Worm (Caenorhabditis elegans) whole organism, late embryonic: Measurements from ENCODE around the gene cal-1.

Experiments used
- ahr-1 ChIP-seq: sonication (generic microtip); optimal IDR thresholded peaks from 2 replicates; lab custom pipeline; 2016; ENCODE audit warnings: missing genetic modification characterization, missing compliant biosample characterization
- ceh-48 ChIP-seq: sonication (generic microtip); optimal IDR thresholded peaks from 2 replicates; lab custom pipeline; 2016; ENCODE audit warnings: missing genetic modification characterization, inconsistent platforms, missing compliant biosample characterization
- che-1 ChIP-seq: sonication (generic microtip); optimal IDR thresholded peaks from 2 replicates; lab custom pipeline; 2016; ENCODE audit warnings: mild to moderate bottlenecking, missing genetic modification characterization, missing compliant biosample characterization
- elt-4 ChIP-seq: sonication (generic microtip); optimal IDR thresholded peaks from 2 replicates; lab custom pipeline; 2016; ENCODE audit warnings: missing genetic modification characterization, missing compliant biosample characterization
- fkh-10 ChIP-seq: fragments of 150-350 bp; optimal IDR thresholded peaks from 2 replicates; lab custom pipeline; 2014; ENCODE audit warnings: missing biosample characterization, missing genetic modification reagents, missing genetic modification characterization
- hlh-13 ChIP-seq: fragments of 200-800 bp; sonication (Bioruptor generic); optimal IDR thresholded peaks from 2 replicates; lab custom pipeline; 2018; ENCODE audit warnings: mild to moderate bottlenecking, missing genetic modification characterization, missing compliant biosample characterization
- nfya-1 ChIP-seq: sonication (generic microtip); optimal IDR thresholded peaks from 2 replicates; lab custom pipeline; 2017; ENCODE audit warnings: missing genetic modification characterization, mild to moderate bottlenecking, missing compliant biosample characterization, antibody characterized with exemption, moderate library complexity
- nhr-11 ChIP-seq: fragments of 150-350 bp; optimal IDR thresholded peaks from 2 replicates; lab custom pipeline; 2014; ENCODE audit warnings: missing biosample characterization, missing genetic modification characterization
- pha-4 ChIP-seq: fragments of 150-350 bp; optimal IDR thresholded peaks from 2 replicates; lab custom pipeline; 2018; ENCODE audit warnings: missing biosample characterization, missing genetic modification reagents, missing genetic modification characterization
- tbx-7 ChIP-seq: sonication (generic microtip); optimal IDR thresholded peaks from 2 replicates; lab custom pipeline; 2016; ENCODE audit warnings: missing genotype, missing genetic modification characterization, missing compliant biosample characterization
- unc-3 ChIP-seq, 2 experiments: fragments of 200-800 bp in 1 of 2; sonication (Bioruptor generic) in 1 of 2; sonication (generic microtip) in 1 of 2; conservative IDR thresholded peaks in 1 of 2; optimal IDR thresholded peaks in 1 of 2; 2 replicates each; pipeline versions ENCODE4 v1.3.6 to Lab custom; 2016 to 2022; ENCODE audit warnings: missing compliant biosample characterization in 2 of 2, missing genetic modification characterization in 2 of 2, missing genetic modification reagents in 1 of 2

DNA sequence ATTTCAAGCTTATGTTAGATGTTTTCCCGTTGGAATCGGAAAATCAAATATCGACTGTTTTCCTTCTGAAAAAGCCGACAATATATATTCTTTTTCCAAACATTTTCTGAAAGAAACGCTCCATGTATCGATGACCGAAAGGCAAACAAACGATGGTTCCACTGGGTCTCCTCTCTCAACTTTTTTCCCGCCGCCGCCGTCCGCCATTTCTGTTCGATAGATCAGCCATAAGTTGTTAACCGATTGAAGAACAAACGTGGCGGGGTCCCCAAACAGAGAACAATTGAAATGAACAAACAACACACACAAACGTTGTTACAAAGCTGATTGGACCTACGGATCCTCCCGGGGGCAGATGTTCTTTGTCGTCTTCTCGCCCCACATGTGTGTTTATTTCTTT lies 50.4 kb downstream of the cal-1 start:
- no peak for TF ChIP-seq fkh-10
- no peak for TF ChIP-seq tbx-7 (tag; lab: Kevin White, UChicago)
- no peak for TF ChIP-seq ceh-48 (tag; lab: Kevin White, UChicago)
- TF ChIP-seq pha-4 (tag; lab: Kevin White, UChicago) = no peak
- TF ChIP-seq che-1 (tag; lab: Kevin White, UChicago) = no peak
- no peak for TF ChIP-seq unc-3 (GFP tag; conservative IDR thresholded peaks at IDR 0.05; lab: Robert Waterston, UW)
- no peak for TF ChIP-seq unc-3 (tag; optimal IDR thresholded peaks at IDR 0.05; lab: Kevin White, UChicago)
- TF ChIP-seq elt-4 (tag; lab: Kevin White, UChicago) = no peak
- no peak for TF ChIP-seq hlh-13 (GFP tag; lab: Kevin White, UChicago)
- TF ChIP-seq ahr-1 = no peak
- TF ChIP-seq nhr-11 (tag; lab: Kevin White, UChicago) = no peak
- no peak for TF ChIP-seq nfya-1 (tag; lab: Kevin White, UChicago)
